Fruit fly (Drosophila melanogaster) whole organism, embryonic: Measurements from ENCODE around the gene CG42764.
"Not testable (repeated sequence)": the region's sequence is repeated elsewhere in the genome, so short reads cannot be mapped to it uniquely, and the experiment has no call there.

Source experiments
- BtbVII ChIP-seq: fragments of 200-800 bp; sonication (Bioruptor generic); optimal IDR thresholded peaks from 3 replicates; lab custom pipeline; 2017; ENCODE audit warnings: missing biosample characterization, mild to moderate bottlenecking, missing genetic modification characterization
- C15 ChIP-seq: fragments of 200-800 bp; sonication (Bioruptor generic); IDR thresholded peaks from 3 replicates; pipeline ENCODE4 v1.3.6; 2022; ENCODE audit warnings: missing biosample characterization, missing genetic modification characterization
- CG10565 ChIP-seq: fragments of 200-800 bp; sonication (Bioruptor generic); optimal IDR thresholded peaks from 3 replicates; lab custom pipeline; 2016; ENCODE audit warnings: missing biosample characterization, mild to moderate bottlenecking, missing genetic modification characterization
- CG10979 ChIP-seq: fragments of 200-800 bp; sonication (Bioruptor generic); optimal IDR thresholded peaks from 2 replicates; lab custom pipeline; 2018; ENCODE audit warnings: missing biosample characterization, mild to moderate bottlenecking, missing genetic modification characterization, moderate library complexity
- CG11093 ChIP-seq: fragments of 200-800 bp; sonication (Bioruptor generic); IDR thresholded peaks from 3 replicates; pipeline ENCODE4 v1.3.6; 2022; ENCODE audit warnings: missing biosample characterization, missing genetic modification characterization
- CG11695 ChIP-seq: fragments of 200-800 bp; sonication (Bioruptor generic); IDR thresholded peaks from 3 replicates; pipeline ENCODE4 v1.3.6; 2022; ENCODE audit warnings: missing biosample characterization, missing genetic modification characterization
- CG12942 ChIP-seq: fragments of 200-800 bp; sonication (Bioruptor generic); optimal IDR thresholded peaks from 3 replicates; lab custom pipeline; 2016; ENCODE audit warnings: missing biosample characterization, missing genetic modification characterization
- CG14965 ChIP-seq: fragments of 200-800 bp; sonication (Bioruptor generic); optimal IDR thresholded peaks from 2 replicates; lab custom pipeline; 2016; ENCODE audit warnings: missing biosample characterization, missing genetic modification characterization, borderline replicate concordance
- CG15601 ChIP-seq: fragments of 200-800 bp; sonication (Bioruptor generic); optimal IDR thresholded peaks from 3 replicates; lab custom pipeline; 2019; ENCODE audit warnings: missing biosample characterization, mild to moderate bottlenecking, missing genetic modification characterization, moderate library complexity
- CG15696 ChIP-seq: fragments of 200-800 bp; sonication (Bioruptor generic); optimal IDR thresholded peaks from 2 replicates; lab custom pipeline; 2019; ENCODE audit warnings: missing biosample characterization, mild to moderate bottlenecking, missing genetic modification characterization, moderate library complexity
- CG1792 ChIP-seq: fragments of 200-800 bp; sonication (Bioruptor generic); optimal IDR thresholded peaks from 2 replicates; lab custom pipeline; 2016; ENCODE audit warnings: missing biosample characterization, missing genetic modification characterization
- CG1832 ChIP-seq: fragments of 200-800 bp; sonication (Bioruptor generic); optimal IDR thresholded peaks from 2 replicates; lab custom pipeline; 2017; ENCODE audit warnings: missing biosample characterization, mild to moderate bottlenecking, missing genetic modification characterization, inconsistent platforms
- CG3065 ChIP-seq: fragments of 200-800 bp; sonication (Bioruptor generic); optimal IDR thresholded peaks from 2 replicates; lab custom pipeline; 2016; ENCODE audit warnings: missing biosample characterization, missing genetic modification characterization
- CG32532 ChIP-seq: fragments of 200-800 bp; sonication (Bioruptor generic); IDR thresholded peaks from 2 replicates; pipeline ENCODE4 v1.3.6; 2022; ENCODE audit warnings: missing biosample characterization, missing genetic modification characterization
- CG32772 ChIP-seq: fragments of 200-800 bp; sonication (Bioruptor generic); IDR thresholded peaks from 2 replicates; pipeline ENCODE4 v1.3.6; 2022; ENCODE audit warnings: missing biosample characterization, missing genetic modification characterization
- CG34224 ChIP-seq: fragments of 200-800 bp; sonication (Bioruptor generic); IDR thresholded peaks from 3 replicates; pipeline ENCODE4 v1.3.6; 2022; ENCODE audit warnings: missing biosample characterization, missing genetic modification characterization; ENCODE audit not compliant: partially characterized antibody
- CG4424 ChIP-seq: fragments of 200-800 bp; sonication (Bioruptor generic); optimal IDR thresholded peaks from 3 replicates; lab custom pipeline; 2016; ENCODE audit warnings: missing biosample characterization, missing genetic modification characterization
- CG5953 ChIP-seq: fragments of 200-800 bp; sonication (Bioruptor generic); IDR thresholded peaks from 2 replicates; pipeline ENCODE4 v1.3.6; 2022; ENCODE audit warnings: missing biosample characterization, missing genetic modification characterization
- CG6791 ChIP-seq: fragments of 200-800 bp; sonication (Bioruptor generic); IDR thresholded peaks from 3 replicates; pipeline ENCODE4 v1.3.6; 2022; ENCODE audit warnings: missing biosample characterization, missing genetic modification characterization; ENCODE audit not compliant: partially characterized antibody
- CG7745 ChIP-seq: fragments of 200-800 bp; sonication (Bioruptor generic); optimal IDR thresholded peaks from 2 replicates; lab custom pipeline; 2018; ENCODE audit warnings: missing biosample characterization, mild to moderate bottlenecking, missing genetic modification characterization, moderate library complexity
- CTCF ChIP-seq: fragments of 200-800 bp; sonication (Bioruptor generic); optimal IDR thresholded peaks from 2 replicates; lab custom pipeline; 2017; ENCODE audit warnings: missing biosample characterization, mild to moderate bottlenecking, missing genetic modification characterization, moderate library complexity
- Gsc ChIP-seq: fragments of 200-800 bp; sonication (Bioruptor generic); IDR thresholded peaks from 2 replicates; pipeline ENCODE4 v1.3.6; 2022; ENCODE audit warnings: missing biosample characterization, missing genetic modification characterization
- HLH3B ChIP-seq: fragments of 200-800 bp; sonication (Bioruptor generic); IDR thresholded peaks from 2 replicates; pipeline ENCODE4 v1.3.6; 2022; ENCODE audit warnings: missing biosample characterization, missing genetic modification characterization
- Hr3 ChIP-seq: fragments of 200-800 bp; sonication (Bioruptor generic); optimal IDR thresholded peaks from 3 replicates; lab custom pipeline; 2016; ENCODE audit warnings: missing biosample characterization, missing genetic modification characterization
- Jarid2 ChIP-seq: fragments of 200-800 bp; sonication (Bioruptor generic); optimal IDR thresholded peaks from 3 replicates; lab custom pipeline; 2017; ENCODE audit warnings: mild to moderate bottlenecking, missing biosample characterization, missing genetic modification reagents, missing genetic modification characterization
- Lhr ChIP-seq: fragments of 200-800 bp; sonication (Bioruptor generic); optimal IDR thresholded peaks from 3 replicates; lab custom pipeline; 2017; ENCODE audit warnings: mild to moderate bottlenecking, missing biosample characterization, missing genetic modification reagents, missing genetic modification characterization
- Med ChIP-seq: fragments of 200-800 bp; sonication (Bioruptor generic); peaks from one replicate; lab custom pipeline; 2016; ENCODE audit warnings: missing biosample characterization, missing genetic modification characterization, mild to moderate bottlenecking, inconsistent platforms, moderate library complexity
- Oli ChIP-seq: fragments of 200-800 bp; sonication (Bioruptor generic); optimal IDR thresholded peaks from 2 replicates; lab custom pipeline; 2018; ENCODE audit warnings: missing biosample characterization, mild to moderate bottlenecking, missing genetic modification characterization, moderate library complexity
- Opbp ChIP-seq: fragments of 200-800 bp; sonication (Bioruptor generic); IDR thresholded peaks from 3 replicates; pipeline ENCODE4 v1.3.6; 2022; ENCODE audit warnings: missing biosample characterization, missing genetic modification characterization; ENCODE audit not compliant: partially characterized antibody
- Poxn ChIP-seq: fragments of 200-800 bp; sonication (Bioruptor generic); IDR thresholded peaks from 2 replicates; pipeline ENCODE4 v1.3.6; 2022; ENCODE audit warnings: missing biosample characterization, missing genetic modification characterization
- Six4 ChIP-seq: fragments of 200-800 bp; sonication (Bioruptor generic); optimal IDR thresholded peaks from 2 replicates; lab custom pipeline; 2016; ENCODE audit warnings: missing biosample characterization, missing genetic modification characterization
- ab ChIP-seq: fragments of 200-800 bp; sonication (Bioruptor generic); optimal IDR thresholded peaks from 2 replicates; lab custom pipeline; 2016; ENCODE audit warnings: missing biosample characterization, missing genetic modification characterization
- amos ChIP-seq: fragments of 200-800 bp; sonication (Bioruptor generic); IDR thresholded peaks from 2 replicates; pipeline ENCODE4 v1.3.6; 2022; ENCODE audit warnings: missing biosample characterization, missing genetic modification characterization; ENCODE audit not compliant: partially characterized antibody
- ap ChIP-seq: fragments of 200-800 bp; sonication (Bioruptor generic); IDR thresholded peaks from 2 replicates; pipeline ENCODE4 v1.3.6; 2022; ENCODE audit warnings: missing biosample characterization, missing genetic modification characterization
- br ChIP-seq: fragments of >200 bp; optimal IDR thresholded peaks from 2 replicates; lab custom pipeline; 2017
- crol ChIP-seq: fragments of 200-800 bp; sonication (Bioruptor generic); IDR thresholded peaks from 2 replicates; pipeline ENCODE4 v1.3.6; 2022; ENCODE audit warnings: missing biosample characterization, missing genetic modification characterization
- ems ChIP-seq: fragments of 200-800 bp; sonication (Bioruptor generic); optimal IDR thresholded peaks from 3 replicates; lab custom pipeline; 2016; ENCODE audit warnings: missing biosample characterization, missing genetic modification characterization
- exex ChIP-seq: fragments of 200-800 bp; sonication (Bioruptor generic); optimal IDR thresholded peaks from 4 replicates; lab custom pipeline; 2018; ENCODE audit warnings: missing biosample characterization, mild to moderate bottlenecking, missing genetic modification characterization, moderate library complexity
- gcm2 ChIP-seq: fragments of 200-800 bp; sonication (Bioruptor generic); optimal IDR thresholded peaks from 2 replicates; lab custom pipeline; 2016; ENCODE audit warnings: missing biosample characterization, missing genetic modification characterization
- gfzf ChIP-seq: fragments of 200-800 bp; sonication (Bioruptor generic); optimal IDR thresholded peaks from 2 replicates; lab custom pipeline; 2016; ENCODE audit warnings: missing biosample characterization, mild to moderate bottlenecking, missing genetic modification characterization, moderate library complexity
- grn ChIP-seq: fragments of 200-800 bp; sonication (Bioruptor generic); optimal IDR thresholded peaks from 3 replicates; lab custom pipeline; 2017; ENCODE audit warnings: missing biosample characterization, missing genetic modification characterization
- gt ChIP-seq: fragments of 200-800 bp; sonication (Bioruptor generic); IDR thresholded peaks from 2 replicates; pipeline ENCODE4 v1.3.6; 2022; ENCODE audit warnings: missing biosample characterization, missing genetic modification characterization
- kni ChIP-seq: fragments of 200-800 bp; sonication (Bioruptor generic); optimal IDR thresholded peaks from 3 replicates; lab custom pipeline; 2017; ENCODE audit warnings: mild to moderate bottlenecking, missing biosample characterization, missing genetic modification reagents, missing genetic modification characterization
- lab ChIP-seq: fragments of 200-800 bp; sonication (Bioruptor generic); optimal IDR thresholded peaks from 3 replicates; lab custom pipeline; 2017; ENCODE audit warnings: missing biosample characterization, missing genetic modification characterization, mild to moderate bottlenecking, moderate library complexity, missing genetic modification reagents
- otp ChIP-seq: fragments of 200-800 bp; sonication (Bioruptor generic); IDR thresholded peaks from 3 replicates; pipeline ENCODE4, ENCODE4 v1.3.6; 2022; ENCODE audit warnings: missing biosample characterization, missing genetic modification characterization
- pfk ChIP-seq: fragments of 200-800 bp; sonication (Bioruptor generic); optimal IDR thresholded peaks from 2 replicates; lab custom pipeline; 2018; ENCODE audit warnings: missing biosample characterization, mild to moderate bottlenecking, missing genetic modification characterization, moderate library complexity
- pita ChIP-seq: fragments of 200-800 bp; sonication (Bioruptor generic); optimal IDR thresholded peaks from 2 replicates; lab custom pipeline; 2017; ENCODE audit warnings: missing biosample characterization, mild to moderate bottlenecking, missing genetic modification characterization
- ssp ChIP-seq: fragments of 200-800 bp; sonication (Bioruptor generic); IDR thresholded peaks from 2 replicates; pipeline ENCODE4 v1.3.6; 2022; ENCODE audit warnings: missing biosample characterization, missing genetic modification characterization
- stc ChIP-seq: fragments of 200-800 bp; sonication (Bioruptor generic); IDR thresholded peaks from 2 replicates; pipeline ENCODE4 v1.3.6; 2022; ENCODE audit warnings: missing biosample characterization, missing genetic modification characterization
- tio ChIP-seq: fragments of 200-800 bp; sonication (Bioruptor generic); optimal IDR thresholded peaks from 2 replicates; lab custom pipeline; 2017; ENCODE audit warnings: missing biosample characterization, missing genetic modification characterization, inconsistent platforms

Gene CG42764

dm6 chr3L:20499536-20499935 is 33.7 kb upstream of the CG42764 start, which contains the start of gene CG18281:
Gene CG18281, plus strand, starts transcription at chr3L:20499836.
- TF ChIP-seq CG15601; CG14965 (GFP tag; lab: Kevin White, UChicago); Opbp: not testable (repeated sequence)
- TF ChIP-seq, all 482 proteins: peak for 0; not testable (repeated sequence) for 482

DNA sequence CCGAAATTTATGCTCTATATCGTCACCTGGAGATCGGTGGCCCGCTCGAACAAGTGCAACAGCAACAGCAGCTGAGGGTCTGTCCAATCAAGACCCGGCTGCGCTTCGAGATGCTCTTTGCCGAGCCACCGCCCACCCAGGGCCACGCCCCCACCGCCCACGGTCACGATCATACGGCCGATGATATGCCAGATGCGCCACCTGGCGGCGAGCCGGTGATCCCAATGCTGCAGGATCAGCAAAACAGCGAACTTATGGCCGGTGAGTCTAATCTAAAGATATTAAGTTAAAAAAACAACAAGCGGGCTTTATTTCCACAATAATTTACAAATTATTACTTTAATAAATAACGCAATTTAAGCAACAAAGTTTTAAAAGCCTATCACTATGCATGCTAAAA is 32.4 kb upstream of the CG42764 start:
- TF ChIP-seq ab (GFP tag; lab: Kevin White, UChicago) (no peak), ssp (GFP tag; lab: Robert Waterston, UW) (no peak), tio (GFP tag; lab: Kevin White, UChicago) (no peak), stc (GFP tag; lab: Robert Waterston, UW) (peak; percentile 24; the same call in 1 of the 2 replicates), CG1792 (GFP tag; lab: Kevin White, UChicago) (no peak), CG15696 (tag; lab: Kevin White, UChicago) (no peak), Med (GFP tag; lab: Kevin White, UChicago) (peak; percentile 1), lab (no peak), exex (tag; lab: Kevin White, UChicago) (no peak), CG3065 (peak; percentile 60), CG10565 (GFP tag; lab: Kevin White, UChicago) (no peak), gfzf (GFP tag; lab: Kevin White, UChicago) (no peak), CG12942 (GFP tag; lab: Kevin White, UChicago) (no peak), otp (0 out of 3 replicates have a peak, but pooled peaks have one; percentile 30), pfk (GFP tag; lab: Kevin White, UChicago) (no peak), crol (GFP tag; lab: Robert Waterston, UW) (no peak), CG34224 (GFP tag; lab: Robert Waterston, UW) (no peak), CG1832 (GFP tag; lab: Kevin White, UChicago) (no peak), Gsc (GFP tag; lab: Robert Waterston, UW) (no peak), BtbVII (GFP tag; lab: Kevin White, UChicago) (no peak), kni (GFP tag; lab: Kevin White, UChicago) (no peak), gt (GFP tag; lab: Robert Waterston, UW) (0 out of 2 replicates have a peak, but pooled peaks have one; percentile 19), ems (GFP tag; lab: Kevin White, UChicago) (no peak), Six4 (no peak), CG10979 (tag; lab: Kevin White, UChicago) (peak; percentile 80), pita (GFP tag; lab: Kevin White, UChicago) (no peak), CG4424 (GFP tag; lab: Kevin White, UChicago) (no peak), Poxn (GFP tag; lab: Robert Waterston, UW) (no peak), CG6791 (GFP tag; lab: Robert Waterston, UW) (0 out of 3 replicates have a peak, but pooled peaks have one; percentile 24), CG32532 (0 out of 2 replicates have a peak, but pooled peaks have one; percentile 5), CTCF (GFP tag; lab: Kevin White, UChicago) (peak; percentile 87), Hr3 (no peak), CG5953 (no peak), br (no peak), grn (GFP tag; lab: Kevin White, UChicago) (no peak), gcm2 (GFP tag; lab: Kevin White, UChicago) (no peak), Opbp (0 out of 3 replicates have a peak, but pooled peaks have one; percentile 16), CG7745 (no peak), ap (GFP tag; lab: Robert Waterston, UW) (no peak), HLH3B (GFP tag; lab: Robert Waterston, UW) (no peak), amos (GFP tag; lab: Robert Waterston, UW) (0 out of 2 replicates have a peak, but pooled peaks have one; percentile 19), Lhr (no peak), CG32772 (GFP tag; lab: Robert Waterston, UW) (no peak), Jarid2 (no peak), C15 (GFP tag; lab: Robert Waterston, UW) (no peak), Oli (tag; lab: Kevin White, UChicago) (no peak), CG11093 (GFP tag; lab: Robert Waterston, UW) (no peak), CG11695 (GFP tag; lab: Robert Waterston, UW) (no peak)
